Fruit fly (Drosophila melanogaster) whole organism, embryonic: ENCODE results near the gene hng2.

Experiments used
- Ada2b ChIP-seq: fragments of 200-800 bp; sonication (Bioruptor generic); IDR thresholded peaks from 2 replicates; pipeline ENCODE4 v1.3.6; 2022; ENCODE audit warnings: missing biosample characterization, missing genetic modification characterization
- Awh ChIP-seq: fragments of 200-800 bp; sonication (Bioruptor generic); IDR thresholded peaks from 2 replicates; pipeline ENCODE4, ENCODE4 v1.3.6; 2022; ENCODE audit warnings: missing biosample characterization, missing genetic modification characterization
- CG11093 ChIP-seq: fragments of 200-800 bp; sonication (Bioruptor generic); IDR thresholded peaks from 3 replicates; pipeline ENCODE4 v1.3.6; 2022; ENCODE audit warnings: missing biosample characterization, missing genetic modification characterization
- CG11696 ChIP-seq: fragments of 200-800 bp; sonication (Bioruptor generic); IDR thresholded peaks from 2 replicates; pipeline ENCODE4 v1.3.6; 2022; ENCODE audit warnings: missing biosample characterization, missing genetic modification characterization
- CG12942 ChIP-seq: fragments of 200-800 bp; sonication (Bioruptor generic); optimal IDR thresholded peaks from 3 replicates; lab custom pipeline; 2016; ENCODE audit warnings: missing biosample characterization, missing genetic modification characterization
- CG13296 ChIP-seq: fragments of 200-800 bp; sonication (Bioruptor generic); optimal IDR thresholded peaks from 3 replicates; lab custom pipeline; 2018; ENCODE audit warnings: missing biosample characterization, mild to moderate bottlenecking, missing genetic modification characterization
- CG15696 ChIP-seq: fragments of 200-800 bp; sonication (Bioruptor generic); optimal IDR thresholded peaks from 2 replicates; lab custom pipeline; 2019; ENCODE audit warnings: missing biosample characterization, mild to moderate bottlenecking, missing genetic modification characterization, moderate library complexity
- CG17359 ChIP-seq: fragments of 200-800 bp; sonication (Bioruptor generic); optimal IDR thresholded peaks from 3 replicates; lab custom pipeline; 2018; ENCODE audit warnings: missing biosample characterization, mild to moderate bottlenecking, missing genetic modification characterization, moderate library complexity
- CG17802 ChIP-seq: fragments of 200-800 bp; sonication (Bioruptor generic); optimal IDR thresholded peaks from 2 replicates; lab custom pipeline; 2018; ENCODE audit warnings: missing biosample characterization, mild to moderate bottlenecking, missing genetic modification characterization, moderate library complexity
- CG1832 ChIP-seq: fragments of 200-800 bp; sonication (Bioruptor generic); optimal IDR thresholded peaks from 2 replicates; lab custom pipeline; 2017; ENCODE audit warnings: missing biosample characterization, mild to moderate bottlenecking, missing genetic modification characterization, inconsistent platforms
- CG31365 ChIP-seq: fragments of 200-800 bp; sonication (Bioruptor generic); optimal IDR thresholded peaks from 2 replicates; lab custom pipeline; 2018; ENCODE audit warnings: missing biosample characterization, mild to moderate bottlenecking, missing genetic modification characterization
- CG33557 ChIP-seq: fragments of 200-800 bp; sonication (Bioruptor generic); optimal IDR thresholded peaks from 2 replicates; lab custom pipeline; 2019; ENCODE audit warnings: missing biosample characterization, mild to moderate bottlenecking, missing genetic modification characterization, moderate library complexity
- CG3838 ChIP-seq: fragments of 200-800 bp; sonication (Bioruptor generic); optimal IDR thresholded peaks from 3 replicates; lab custom pipeline; 2016; ENCODE audit warnings: missing biosample characterization, missing genetic modification characterization
- CG4360 ChIP-seq: fragments of 200-800 bp; sonication (Bioruptor generic); IDR thresholded peaks from 2 replicates; pipeline ENCODE4 v1.3.6; 2022; ENCODE audit warnings: missing biosample characterization, missing genetic modification characterization
- CG4617 ChIP-seq: fragments of 200-800 bp; sonication (Bioruptor generic); optimal IDR thresholded peaks from 3 replicates; lab custom pipeline; 2016; ENCODE audit warnings: missing biosample characterization, missing genetic modification characterization, borderline replicate concordance
- CG5245 ChIP-seq: fragments of 200-800 bp; sonication (Bioruptor generic); optimal IDR thresholded peaks from 3 replicates; lab custom pipeline; 2016; ENCODE audit warnings: missing biosample characterization, missing genetic modification characterization
- CG5953 ChIP-seq: fragments of 200-800 bp; sonication (Bioruptor generic); IDR thresholded peaks from 2 replicates; pipeline ENCODE4 v1.3.6; 2022; ENCODE audit warnings: missing biosample characterization, missing genetic modification characterization
- CG6175 ChIP-seq: fragments of 200-800 bp; sonication (Bioruptor generic); IDR thresholded peaks from 3 replicates; pipeline ENCODE4 v1.3.6; 2022; ENCODE audit warnings: missing biosample characterization, missing genetic modification characterization
- CG7839 ChIP-seq: fragments of 200-800 bp; sonication (Bioruptor generic); optimal IDR thresholded peaks from 3 replicates; lab custom pipeline; 2018; ENCODE audit warnings: missing biosample characterization, mild to moderate bottlenecking, missing genetic modification characterization, moderate library complexity
- CG8290 ChIP-seq, 3 experiments: fragments of 200-800 bp; sonication (Bioruptor generic); optimal IDR thresholded peaks; 2 replicates each; lab custom pipeline; 2016 to 2019; ENCODE audit warnings: missing biosample characterization in 3 of 3, missing genetic modification characterization in 3 of 3, mild to moderate bottlenecking in 2 of 3, moderate library complexity in 1 of 3
- D ChIP-seq, 2 experiments: fragments of 200-800 bp in 1 of 2; fragments of >200 bp in 1 of 2; sonication (Bioruptor generic) in 1 of 2; optimal IDR thresholded peaks; 2 replicates in 1 of 2; 3 replicates in 1 of 2; lab custom pipeline; 2017; ENCODE audit warnings: mild to moderate bottlenecking in 1 of 2, missing biosample characterization in 1 of 2, missing genetic modification characterization in 1 of 2, missing genetic modification reagents in 1 of 2
- Dad ChIP-seq: fragments of 200-800 bp; sonication (Bioruptor generic); optimal IDR thresholded peaks from 3 replicates; lab custom pipeline; 2016; ENCODE audit warnings: missing biosample characterization, missing genetic modification characterization
- Dip3 ChIP-seq: fragments of 200-800 bp; sonication (Bioruptor generic); optimal IDR thresholded peaks from 3 replicates; lab custom pipeline; 2016; ENCODE audit warnings: missing biosample characterization, missing genetic modification characterization
- E2f1 ChIP-seq: fragments of 200-800 bp; sonication (Bioruptor generic); IDR thresholded peaks from 2 replicates; pipeline ENCODE4 v1.3.6; 2022; ENCODE audit warnings: missing biosample characterization, missing genetic modification characterization
- Fer1 ChIP-seq: fragments of 200-800 bp; sonication (Bioruptor generic); optimal IDR thresholded peaks from 2 replicates; lab custom pipeline; 2017; ENCODE audit warnings: missing biosample characterization, mild to moderate bottlenecking, missing genetic modification characterization
- H15 ChIP-seq: fragments of 200-800 bp; sonication (Bioruptor generic); IDR thresholded peaks from 3 replicates; pipeline ENCODE4 v1.3.6; 2022; ENCODE audit warnings: missing biosample characterization, missing genetic modification characterization
- Lhr ChIP-seq: fragments of 200-800 bp; sonication (Bioruptor generic); optimal IDR thresholded peaks from 3 replicates; lab custom pipeline; 2017; ENCODE audit warnings: mild to moderate bottlenecking, missing biosample characterization, missing genetic modification reagents, missing genetic modification characterization
- Med ChIP-seq: fragments of 200-800 bp; sonication (Bioruptor generic); peaks from one replicate; lab custom pipeline; 2016; ENCODE audit warnings: missing biosample characterization, missing genetic modification characterization, mild to moderate bottlenecking, inconsistent platforms, moderate library complexity
- Mes4 ChIP-seq: fragments of 200-800 bp; sonication (Bioruptor generic); optimal IDR thresholded peaks from 2 replicates; lab custom pipeline; 2016; ENCODE audit warnings: missing biosample characterization, missing genetic modification characterization
- Mrtf ChIP-seq: fragments of 200-800 bp; sonication (Bioruptor generic); IDR thresholded peaks from 3 replicates; pipeline ENCODE4 v1.3.6; 2022; ENCODE audit warnings: missing biosample characterization, missing genetic modification characterization
- NC2β ChIP-seq: fragments of 200-800 bp; sonication (Bioruptor generic); optimal IDR thresholded peaks from 2 replicates; lab custom pipeline; 2016; ENCODE audit warnings: missing biosample characterization, missing genetic modification characterization
- Nf-YA ChIP-seq: fragments of 200-800 bp; sonication (Bioruptor generic); IDR thresholded peaks from 2 replicates; pipeline ENCODE4 v1.3.6; 2022; ENCODE audit warnings: missing biosample characterization, missing genetic modification characterization
- NfI ChIP-seq: fragments of 200-800 bp; sonication (Bioruptor generic); optimal IDR thresholded peaks from 3 replicates; lab custom pipeline; 2018; ENCODE audit warnings: missing biosample characterization, mild to moderate bottlenecking, missing genetic modification characterization, moderate library complexity
- Tbp ChIP-seq: fragments of >200 bp; optimal IDR thresholded peaks from 2 replicates; lab custom pipeline; 2018; ENCODE audit warnings: missing biosample characterization, missing genetic modification characterization
- amos ChIP-seq: fragments of 200-800 bp; sonication (Bioruptor generic); IDR thresholded peaks from 2 replicates; pipeline ENCODE4 v1.3.6; 2022; ENCODE audit warnings: missing biosample characterization, missing genetic modification characterization; ENCODE audit not compliant: partially characterized antibody
- aop ChIP-seq: fragments of 200-800 bp; sonication (Bioruptor generic); IDR thresholded peaks from 2 replicates; pipeline ENCODE4 v1.3.6; 2022; ENCODE audit warnings: missing biosample characterization, missing genetic modification characterization
- ap ChIP-seq: fragments of 200-800 bp; sonication (Bioruptor generic); IDR thresholded peaks from 2 replicates; pipeline ENCODE4 v1.3.6; 2022; ENCODE audit warnings: missing biosample characterization, missing genetic modification characterization
- btn ChIP-seq: fragments of 200-800 bp; sonication (Bioruptor generic); optimal IDR thresholded peaks from 2 replicates; lab custom pipeline; 2016; ENCODE audit warnings: missing biosample characterization, missing genetic modification characterization
- crc ChIP-seq: fragments of 200-800 bp; sonication (Bioruptor generic); optimal IDR thresholded peaks from 2 replicates; lab custom pipeline; 2016; ENCODE audit warnings: missing biosample characterization, missing genetic modification characterization
- dati ChIP-seq: fragments of 200-800 bp; sonication (Bioruptor generic); IDR thresholded peaks from 2 replicates; pipeline ENCODE4 v1.3.6; 2022; ENCODE audit warnings: missing biosample characterization, missing genetic modification characterization
- ftz-f1 ChIP-seq: fragments of 200-800 bp; sonication (Bioruptor generic); optimal IDR thresholded peaks from 2 replicates; lab custom pipeline; 2016; ENCODE audit warnings: missing biosample characterization, missing genetic modification characterization
- gem ChIP-seq: fragments of 200-800 bp; sonication (Bioruptor generic); optimal IDR thresholded peaks from 2 replicates; lab custom pipeline; 2019; ENCODE audit warnings: missing biosample characterization, mild to moderate bottlenecking, missing genetic modification characterization, moderate library complexity
- kah ChIP-seq: fragments of 200-800 bp; sonication (Bioruptor generic); optimal IDR thresholded peaks from 2 replicates; lab custom pipeline; 2018; ENCODE audit warnings: missing biosample characterization, mild to moderate bottlenecking, missing genetic modification characterization
- nau ChIP-seq: fragments of 200-800 bp; sonication (Bioruptor generic); optimal IDR thresholded peaks from 3 replicates; lab custom pipeline; 2017; ENCODE audit warnings: missing biosample characterization, mild to moderate bottlenecking, missing genetic modification characterization, missing genetic modification reagents
- pan ChIP-seq, 4 experiments: fragments of >200 bp in 3 of 4; fragments of 200-800 bp in 1 of 4; sonication (Bioruptor generic) in 1 of 4; optimal IDR thresholded peaks in 3 of 4; IDR thresholded peaks in 1 of 4; 2 replicates each; pipeline versions ENCODE4 v1.3.6 to Lab custom; 2017 to 2022; ENCODE audit warnings: missing biosample characterization in 2 of 4, missing genetic modification characterization in 2 of 4, mixed read lengths in 1 of 4
- peb ChIP-seq: fragments of 200-800 bp; sonication (Bioruptor generic); IDR thresholded peaks from 2 replicates; pipeline ENCODE4 v1.3.6; 2022; ENCODE audit warnings: missing biosample characterization, missing genetic modification characterization
- pfk ChIP-seq: fragments of 200-800 bp; sonication (Bioruptor generic); optimal IDR thresholded peaks from 2 replicates; lab custom pipeline; 2018; ENCODE audit warnings: missing biosample characterization, mild to moderate bottlenecking, missing genetic modification characterization, moderate library complexity
- psq ChIP-seq: fragments of 200-800 bp; sonication (Bioruptor generic); optimal IDR thresholded peaks from 2 replicates; lab custom pipeline; 2017; ENCODE audit warnings: missing biosample characterization, missing genetic modification characterization

Gene hng2

dm6 chr3R:8788722-8789400, 17.3 kb upstream of the hng2 start (continued):
- no peak for TF ChIP-seq D (optimal IDR thresholded peaks at IDR 0.05; lab: Kevin White, UChicago)
- peak; percentile 20 for TF ChIP-seq D (GFP tag; optimal IDR thresholded peaks at IDR 0.05; lab: Kevin White, UChicago)
- TF ChIP-seq Lhr (GFP tag; lab: Kevin White, UChicago): no peak
- TF ChIP-seq CG7839 (tag; lab: Kevin White, UChicago): peak; percentile 63
- peak; percentile 72 for TF ChIP-seq gem (tag; lab: Kevin White, UChicago)
- peak; percentile 55; the same call in 1 of the 2 replicates for TF ChIP-seq Nf-YA (GFP tag; lab: Robert Waterston, UW)
- TF ChIP-seq Dad (GFP tag; lab: Kevin White, UChicago): no peak
- peak; percentile 13 for TF ChIP-seq Med (GFP tag; lab: Kevin White, UChicago)
- peak; percentile 27; the same call in 1 of the 2 replicates for TF ChIP-seq Ada2b (GFP tag; lab: Robert Waterston, UW)
- peak; percentile 16 for TF ChIP-seq CG17802 (tag; lab: Kevin White, UChicago)
- TF ChIP-seq Mrtf (GFP tag; lab: Robert Waterston, UW): peak; percentile 62; the same call in 1 of the 3 replicates
- TF ChIP-seq nau (GFP tag; lab: Kevin White, UChicago): no peak
- no peak for TF ChIP-seq Dip3 (GFP tag; lab: Kevin White, UChicago)
- TF ChIP-seq CG31365: no peak
- TF ChIP-seq kah (GFP tag; lab: Kevin White, UChicago): peak; percentile 7
- TF ChIP-seq Mes4 (GFP tag; lab: Kevin White, UChicago): no peak
- TF ChIP-seq pan (optimal IDR thresholded peaks at IDR 0.05; lab: Kevin White, UChicago): no peak
- peak in 1 of 2 experiments; percentile 88 for TF ChIP-seq pan (GFP tag; optimal IDR thresholded peaks at IDR 0.05 in 1 of 2, IDR thresholded peaks at IDR 0.05 in 1 of 2)
- TF ChIP-seq CG11696 (GFP tag; lab: Robert Waterston, UW): peak; percentile 90
- no peak for TF ChIP-seq btn (GFP tag; lab: Kevin White, UChicago)
- no peak for TF ChIP-seq CG33557 (GFP tag; lab: Kevin White, UChicago)
- peak; percentile 50 for TF ChIP-seq NfI
- TF ChIP-seq CG1832 (GFP tag; lab: Kevin White, UChicago): no peak
- peak; percentile 67 for TF ChIP-seq E2f1 (GFP tag; lab: Robert Waterston, UW)
- 0 out of 2 replicates have a peak, but pooled peaks have one; percentile 21 for TF ChIP-seq dati
- TF ChIP-seq Tbp (GFP tag; lab: Kevin White, UChicago): no peak
- no peak for TF ChIP-seq CG3838 (GFP tag; lab: Kevin White, UChicago)
- peak; percentile 47; the same call in 1 of the 2 replicates for TF ChIP-seq peb (GFP tag; lab: Robert Waterston, UW)
- TF ChIP-seq CG13296 (GFP tag; lab: Kevin White, UChicago): peak; percentile 19
- TF ChIP-seq CG17359: peak; percentile 70
- no peak for TF ChIP-seq aop (GFP tag; lab: Robert Waterston, UW)
- peak; percentile 62; the same call in 1 of the 3 replicates for TF ChIP-seq CG11093 (GFP tag; lab: Robert Waterston, UW)
- no peak for TF ChIP-seq NC2β (GFP tag; lab: Kevin White, UChicago)
- no peak for TF ChIP-seq CG4617
- peak; percentile 8 for TF ChIP-seq CG5245
- TF ChIP-seq CG4360 (GFP tag; lab: Robert Waterston, UW): peak; percentile 55; the same call in 1 of the 2 replicates
- peak; percentile 56; the same call in 1 of the 2 replicates for TF ChIP-seq ap (GFP tag; lab: Robert Waterston, UW)
- no peak for TF ChIP-seq CG8290 (GFP tag; optimal IDR thresholded peaks at IDR 0.05; lab: Kevin White, UChicago)
- no peak for TF ChIP-seq CG8290 (tag; optimal IDR thresholded peaks at IDR 0.05; lab: Kevin White, UChicago)
- no peak for TF ChIP-seq crc (GFP tag; lab: Kevin White, UChicago)
- no peak for TF ChIP-seq CG12942 (GFP tag; lab: Kevin White, UChicago)
- no peak for TF ChIP-seq CG6175 (GFP tag; lab: Robert Waterston, UW)
- TF ChIP-seq pfk (GFP tag; lab: Kevin White, UChicago): no peak
- TF ChIP-seq ftz-f1 (GFP tag; lab: Kevin White, UChicago): no peak
- peak; percentile 59; the same call in 1 of the 3 replicates for TF ChIP-seq H15 (GFP tag; lab: Robert Waterston, UW)
- no peak for TF ChIP-seq Fer1
- no peak; the same call in 1 of the 2 replicates for TF ChIP-seq Awh (GFP tag; lab: Robert Waterston, UW)
- TF ChIP-seq psq: no peak
- TF ChIP-seq amos (GFP tag; lab: Robert Waterston, UW): no peak
- peak; percentile 70 for TF ChIP-seq CG5953
- TF ChIP-seq CG15696 (tag; lab: Kevin White, UChicago): no peak
